Worm (Caenorhabditis elegans) whole organism, L2 larva: ENCODE results near the gene wago-5.

Source experiments
- alr-1 ChIP-seq: fragments of 150-350 bp; optimal IDR thresholded peaks from 2 replicates; lab custom pipeline; 2014; ENCODE audit warnings: missing biosample characterization, missing genetic modification characterization
- ama-1 ChIP-seq: fragments of 150-350 bp; optimal IDR thresholded peaks from 2 replicates; lab custom pipeline; 2018; ENCODE audit warnings: inconsistent platforms
- egl-27 ChIP-seq: sonication (generic microtip); optimal IDR thresholded peaks from 3 replicates; lab custom pipeline; 2017; ENCODE audit warnings: missing biosample characterization, missing genetic modification reagents, missing genetic modification characterization
- lsy-2 ChIP-seq, 2 experiments: fragments of 150-350 bp in 1 of 2; sonication (generic microtip) in 1 of 2; optimal IDR thresholded peaks; 2 replicates each; lab custom pipeline; 2014 to 2017; ENCODE audit warnings: missing biosample characterization in 2 of 2, missing genetic modification characterization in 2 of 2
- nhr-10 ChIP-seq: sonication (generic microtip); optimal IDR thresholded peaks from 2 replicates; lab custom pipeline; 2017; ENCODE audit warnings: missing biosample characterization, missing genetic modification characterization
- skn-1 ChIP-seq: sonication (generic microtip); optimal IDR thresholded peaks from 2 replicates; lab custom pipeline; 2017; ENCODE audit warnings: missing biosample characterization, missing genetic modification characterization

- TF ChIP-seq ama-1 (lab: Kevin White, UChicago) (no peak), egl-27 (tag; lab: Kevin White, UChicago) (no peak), lsy-2 (tag; optimal IDR thresholded peaks at IDR 0.05; lab: Kevin White, UChicago) (no peak), alr-1 (tag; lab: Kevin White, UChicago) (no peak), skn-1 (tag; lab: Kevin White, UChicago) (no peak), nhr-10 (tag; lab: Kevin White, UChicago) (no peak)
Observed at ce11 chrII:5792490-5792889, 22.8 kb downstream of the wago-5 start, which contains the start of gene K05F1.14.
